Worm (Caenorhabditis elegans) whole organism, L1 larva: Measurements from ENCODE around the gene F36A4.2.

ENCODE experiments used
- ceh-88 ChIP-seq: fragments of 200-800 bp; sonication (Bioruptor generic); IDR thresholded peaks from 2 replicates; pipeline ENCODE4 v1.3.6; 2022; ENCODE audit warnings: missing genetic modification characterization, missing compliant biosample characterization
- lsy-2 ChIP-seq, 2 experiments: fragments of 150-350 bp; optimal IDR thresholded peaks; 2 replicates each; lab custom pipeline; 2014; ENCODE audit warnings: missing biosample characterization in 2 of 2, missing genetic modification characterization in 2 of 2
- mef-2 ChIP-seq: fragments of 150-350 bp; optimal IDR thresholded peaks from 2 replicates; lab custom pipeline; 2014; ENCODE audit warnings: missing biosample characterization, missing genetic modification characterization
- nhr-85 ChIP-seq: sonication (generic microtip); peaks from one replicate; lab custom pipeline; 2016; ENCODE audit warnings: missing genetic modification characterization, inconsistent platforms, missing compliant biosample characterization
- xbp-1 ChIP-seq: sonication (generic microtip); optimal IDR thresholded peaks from 2 replicates; lab custom pipeline; 2016; ENCODE audit warnings: missing genetic modification characterization, missing compliant biosample characterization
- zip-4 ChIP-seq: fragments of 200-800 bp; sonication (Bioruptor generic); optimal IDR thresholded peaks from 2 replicates; lab custom pipeline; 2018; ENCODE audit warnings: mild to moderate bottlenecking, missing genetic modification characterization, moderate library complexity, missing compliant biosample characterization

The F36A4.2 gene

DNA sequence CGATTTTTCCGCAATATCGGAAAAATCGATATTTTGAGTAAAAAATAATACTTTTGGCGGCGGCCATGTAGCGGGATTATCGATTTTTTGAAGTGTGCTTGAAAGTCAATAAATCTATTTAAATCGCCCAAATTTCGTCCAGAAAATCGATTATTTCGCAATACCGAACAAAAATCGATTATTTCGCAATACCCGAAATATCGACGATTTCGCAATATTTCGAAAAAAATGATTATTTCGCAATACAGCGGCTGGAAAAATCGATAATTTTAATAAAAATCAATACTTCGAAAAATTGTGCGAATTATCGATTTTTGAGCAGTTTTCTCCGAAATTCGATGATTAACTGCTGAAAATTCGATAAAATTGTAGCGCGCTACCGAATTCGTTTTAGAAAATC lies 47.0 kb downstream of the F36A4.2 start:
- TF ChIP-seq zip-4 (GFP tag; lab: Kevin White, UChicago) = peak; percentile 65
- TF ChIP-seq lsy-2 (tag; optimal IDR thresholded peaks at IDR 0.05; lab: Kevin White, UChicago) = no peak

ce11 chrIV:4319473-4319872 lies 48.4 kb downstream of the F36A4.2 start:
- no peak for TF ChIP-seq mef-2
- TF ChIP-seq ceh-88 = no peak
- no peak for TF ChIP-seq xbp-1
- no peak for TF ChIP-seq nhr-85 (tag; lab: Kevin White, UChicago)
